Fruit fly (Drosophila melanogaster) whole organism, adult: ENCODE data around the gene Acat1.

Experiments
- CG11617 ChIP-seq: fragments of 200-800 bp; sonication (Bioruptor generic); optimal IDR thresholded peaks from 2 replicates; lab custom pipeline; 2017; ENCODE audit warnings: mild to moderate bottlenecking, missing biosample characterization, missing genetic modification reagents, missing genetic modification characterization
- CG12768 ChIP-seq: fragments of 200-800 bp; sonication (Bioruptor generic); optimal IDR thresholded peaks from 2 replicates; lab custom pipeline; 2017; ENCODE audit warnings: missing biosample characterization, missing genetic modification characterization, mild to moderate bottlenecking, moderate library complexity, missing genetic modification reagents
- CG14711 ChIP-seq: fragments of 200-800 bp; sonication (Bioruptor generic); optimal IDR thresholded peaks from 2 replicates; lab custom pipeline; 2018; ENCODE audit warnings: missing biosample characterization, mild to moderate bottlenecking, missing genetic modification characterization, moderate library complexity
- CG1620 ChIP-seq: fragments of 200-800 bp; sonication (Bioruptor generic); optimal IDR thresholded peaks from 2 replicates; lab custom pipeline; 2016; ENCODE audit warnings: missing biosample characterization, missing genetic modification characterization
- CG33017 ChIP-seq: fragments of 200-800 bp; sonication (Bioruptor generic); optimal IDR thresholded peaks from 2 replicates; lab custom pipeline; 2018; ENCODE audit warnings: missing biosample characterization, mild to moderate bottlenecking, missing genetic modification characterization, moderate library complexity
- CG5204 ChIP-seq: fragments of 200-800 bp; sonication (Bioruptor generic); optimal IDR thresholded peaks from 2 replicates; lab custom pipeline; 2016; ENCODE audit warnings: missing biosample characterization, missing genetic modification characterization
- CG7045 ChIP-seq: fragments of 200-800 bp; sonication (Bioruptor generic); optimal IDR thresholded peaks from 2 replicates; lab custom pipeline; 2017; ENCODE audit warnings: missing biosample characterization, mild to moderate bottlenecking, missing genetic modification characterization
- CG7101 ChIP-seq: fragments of 200-800 bp; sonication (Bioruptor generic); optimal IDR thresholded peaks from 2 replicates; lab custom pipeline; 2018; ENCODE audit warnings: missing biosample characterization, mild to moderate bottlenecking, missing genetic modification characterization, moderate library complexity
- Clk ChIP-seq: fragments of 200-800 bp; sonication (Bioruptor generic); optimal IDR thresholded peaks from 2 replicates; lab custom pipeline; 2017; ENCODE audit warnings: missing biosample characterization, missing genetic modification characterization
- Crg-1 ChIP-seq: fragments of 200-800 bp; sonication (Bioruptor generic); optimal IDR thresholded peaks from 2 replicates; lab custom pipeline; 2016; ENCODE audit warnings: missing biosample characterization, missing genetic modification characterization
- Hr96 ChIP-seq: fragments of 200-800 bp; sonication (Bioruptor generic); optimal IDR thresholded peaks from 2 replicates; lab custom pipeline; 2016; ENCODE audit warnings: missing biosample characterization, missing genetic modification characterization
- Mnt ChIP-seq: fragments of 200-800 bp; sonication (Bioruptor generic); optimal IDR thresholded peaks from 2 replicates; lab custom pipeline; 2016; ENCODE audit warnings: missing biosample characterization, mild to moderate bottlenecking, missing genetic modification characterization
- bab1 ChIP-seq: fragments of 200-800 bp; sonication (Bioruptor generic); optimal IDR thresholded peaks from 3 replicates; lab custom pipeline; 2019; ENCODE audit warnings: missing biosample characterization, mild to moderate bottlenecking, missing genetic modification characterization, moderate library complexity
- cic ChIP-seq: fragments of 200-800 bp; sonication (Bioruptor generic); optimal IDR thresholded peaks from 2 replicates; lab custom pipeline; 2017; ENCODE audit warnings: missing biosample characterization, mild to moderate bottlenecking, missing genetic modification characterization, moderate library complexity
- cnc ChIP-seq, 2 experiments: fragments of >200 bp; optimal IDR thresholded peaks; 2 replicates each; lab custom pipeline; 2017
- kay ChIP-seq: fragments of 200-800 bp; sonication (Bioruptor generic); peaks from one replicate; lab custom pipeline; 2016; ENCODE audit warnings: missing biosample characterization, missing genetic modification characterization, borderline replicate concordance
- ovo ChIP-seq: fragments of 200-800 bp; sonication (Bioruptor generic); optimal IDR thresholded peaks from 2 replicates; lab custom pipeline; 2016; ENCODE audit warnings: missing biosample characterization, missing genetic modification characterization
- pad ChIP-seq: fragments of 200-800 bp; sonication (Bioruptor generic); optimal IDR thresholded peaks from 3 replicates; lab custom pipeline; 2017; ENCODE audit warnings: missing biosample characterization, missing genetic modification characterization, mild to moderate bottlenecking, moderate library complexity, missing genetic modification reagents
- tj ChIP-seq: fragments of 200-800 bp; sonication (Bioruptor generic); optimal IDR thresholded peaks from 3 replicates; lab custom pipeline; 2017; ENCODE audit warnings: missing biosample characterization, mild to moderate bottlenecking, missing genetic modification characterization, moderate library complexity
- toe ChIP-seq: fragments of 200-800 bp; sonication (Bioruptor generic); optimal IDR thresholded peaks from 2 replicates; lab custom pipeline; 2016; ENCODE audit warnings: missing biosample characterization, missing genetic modification characterization

Gene Acat1

DNA sequence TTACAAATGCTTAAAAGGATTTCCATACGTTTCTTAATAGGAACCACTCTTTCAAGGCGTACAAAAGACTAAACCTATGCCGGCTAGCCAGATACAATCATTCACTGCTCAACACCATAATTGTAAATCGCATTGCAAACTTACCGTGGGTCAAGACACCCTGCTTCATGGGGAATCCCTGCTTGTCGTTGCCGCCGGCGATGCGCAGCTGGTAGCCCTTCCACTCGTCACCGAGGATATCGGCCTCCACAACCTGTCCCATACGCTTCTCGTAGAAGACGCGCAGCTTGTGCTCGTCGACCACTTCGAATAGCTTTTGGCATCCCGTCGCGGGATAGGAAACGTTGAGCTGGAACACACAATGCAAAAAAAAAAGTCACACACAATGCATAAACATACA is 12.1 kb upstream of the Acat1 start:
- TF ChIP-seq CG11617 (GFP tag; lab: Kevin White, UChicago) (no peak), ovo (GFP tag; lab: Kevin White, UChicago) (no peak), CG33017 (no peak), Crg-1 (GFP tag; lab: Kevin White, UChicago) (no peak), bab1 (GFP tag; lab: Kevin White, UChicago) (no peak), CG12768 (GFP tag; lab: Kevin White, UChicago) (no peak), CG7101 (no peak), Clk (GFP tag; lab: Kevin White, UChicago) (no peak), pad (no peak), kay (GFP tag; lab: Kevin White, UChicago) (no peak), CG1620 (GFP tag; lab: Kevin White, UChicago) (no peak), cic (GFP tag; lab: Kevin White, UChicago) (no peak), toe (GFP tag; lab: Kevin White, UChicago) (no peak), cnc (optimal IDR thresholded peaks at IDR 0.05; lab: Kevin White, UChicago) (no peak), CG14711 (tag; lab: Kevin White, UChicago) (no peak), CG7045 (GFP tag; lab: Kevin White, UChicago) (no peak), Hr96 (no peak), Mnt (GFP tag; lab: Kevin White, UChicago) (no peak)

DNA sequence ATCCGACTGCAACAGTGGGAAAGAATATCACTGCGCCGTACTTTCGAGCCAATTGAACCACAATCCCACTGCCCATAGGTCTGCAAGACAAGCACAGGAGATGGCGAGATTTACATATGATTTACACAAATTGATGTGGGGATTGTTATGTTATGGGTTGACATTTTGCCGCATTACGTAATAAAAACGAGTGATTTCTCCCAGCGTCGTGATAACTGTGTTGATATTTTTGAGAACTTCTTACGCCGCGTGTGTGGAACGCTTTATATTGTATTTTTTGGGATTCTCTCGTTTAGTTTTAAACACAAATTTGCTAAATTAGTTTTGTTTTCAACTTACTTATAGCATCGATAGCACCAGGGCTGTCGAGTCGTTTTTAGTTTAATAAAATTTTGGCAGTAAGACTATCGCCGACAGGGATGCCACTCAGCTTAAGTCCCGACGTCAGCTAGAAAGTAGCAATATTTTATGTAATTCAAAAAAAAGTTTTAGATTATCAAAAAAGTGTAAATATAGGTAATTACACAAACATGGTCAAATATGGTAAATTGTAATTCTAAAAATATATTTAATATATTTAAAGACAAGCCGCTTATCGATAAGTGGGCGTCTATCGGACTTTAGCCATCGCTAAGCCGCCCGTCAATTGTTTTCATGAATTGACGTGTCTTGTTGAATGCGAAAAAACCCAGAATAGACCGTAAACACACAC is 5.0 kb upstream of the Acat1 start, which contains the start of the genes CG45089, ND-MNLL and p115:
TSS of gene CG45089 (minus strand) at position 388 of the 712 bp plus-strand sequence.
TSS of gene ND-MNLL (minus strand) at position 388 of the 712 bp plus-strand sequence.
TSS of gene p115 (plus strand) at position 621 of the 712 bp plus-strand sequence.
- TF ChIP-seq CG11617 (GFP tag; lab: Kevin White, UChicago): peak; percentile 67
- TF ChIP-seq Mnt (GFP tag; lab: Kevin White, UChicago): peak; percentile 75
- TF ChIP-seq toe (GFP tag; lab: Kevin White, UChicago): peak; percentile 55
- no peak for TF ChIP-seq cnc (optimal IDR thresholded peaks at IDR 0.05; lab: Kevin White, UChicago)
- peak; percentile 42 for TF ChIP-seq ovo (GFP tag; lab: Kevin White, UChicago)
- TF ChIP-seq bab1 (GFP tag; lab: Kevin White, UChicago): peak; percentile 80
- no peak for TF ChIP-seq CG33017
- peak; percentile 32 for TF ChIP-seq Hr96
- TF ChIP-seq tj (GFP tag; lab: Kevin White, UChicago): peak; percentile 61
- peak; percentile 81 for TF ChIP-seq CG1620 (GFP tag; lab: Kevin White, UChicago)
- TF ChIP-seq CG14711 (tag; lab: Kevin White, UChicago): peak; percentile 96
- no peak for TF ChIP-seq kay (GFP tag; lab: Kevin White, UChicago)
- TF ChIP-seq CG12768 (GFP tag; lab: Kevin White, UChicago): no peak
- peak; percentile 11 for TF ChIP-seq CG7045 (GFP tag; lab: Kevin White, UChicago)
- TF ChIP-seq pad: peak; percentile 46
- TF ChIP-seq CG5204 (GFP tag; lab: Kevin White, UChicago): peak; percentile 40
- TF ChIP-seq cic (GFP tag; lab: Kevin White, UChicago): no peak
- peak; percentile 44 for TF ChIP-seq Crg-1 (GFP tag; lab: Kevin White, UChicago)
- no peak for TF ChIP-seq Clk (GFP tag; lab: Kevin White, UChicago)
- TF ChIP-seq CG7101: peak; percentile 76

DNA sequence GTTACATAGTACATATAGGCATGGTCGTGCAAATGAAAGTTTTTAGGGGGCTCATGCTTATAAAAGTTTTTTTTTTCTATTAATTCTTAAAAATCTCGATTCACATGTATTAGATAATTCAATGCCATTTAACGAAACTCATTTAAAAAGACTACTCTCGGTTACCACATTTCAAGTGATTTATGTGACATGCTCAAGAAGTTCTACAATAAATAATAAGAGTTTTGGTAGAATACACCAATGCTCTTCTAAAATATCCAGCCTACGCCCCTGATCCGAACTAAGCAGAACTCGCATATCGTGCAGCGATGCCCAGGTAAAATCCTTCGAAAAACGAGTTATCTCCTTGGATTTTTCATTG is 3.9 kb upstream of the Acat1 start:
- TF ChIP-seq CG33017: no peak
- TF ChIP-seq CG7101: peak; percentile 17
- peak; percentile 17 for TF ChIP-seq CG1620 (GFP tag; lab: Kevin White, UChicago)
- peak; percentile 18 for TF ChIP-seq bab1 (GFP tag; lab: Kevin White, UChicago)
- TF ChIP-seq cnc (optimal IDR thresholded peaks at IDR 0.05; lab: Kevin White, UChicago): no peak
- no peak for TF ChIP-seq ovo (GFP tag; lab: Kevin White, UChicago)

DNA sequence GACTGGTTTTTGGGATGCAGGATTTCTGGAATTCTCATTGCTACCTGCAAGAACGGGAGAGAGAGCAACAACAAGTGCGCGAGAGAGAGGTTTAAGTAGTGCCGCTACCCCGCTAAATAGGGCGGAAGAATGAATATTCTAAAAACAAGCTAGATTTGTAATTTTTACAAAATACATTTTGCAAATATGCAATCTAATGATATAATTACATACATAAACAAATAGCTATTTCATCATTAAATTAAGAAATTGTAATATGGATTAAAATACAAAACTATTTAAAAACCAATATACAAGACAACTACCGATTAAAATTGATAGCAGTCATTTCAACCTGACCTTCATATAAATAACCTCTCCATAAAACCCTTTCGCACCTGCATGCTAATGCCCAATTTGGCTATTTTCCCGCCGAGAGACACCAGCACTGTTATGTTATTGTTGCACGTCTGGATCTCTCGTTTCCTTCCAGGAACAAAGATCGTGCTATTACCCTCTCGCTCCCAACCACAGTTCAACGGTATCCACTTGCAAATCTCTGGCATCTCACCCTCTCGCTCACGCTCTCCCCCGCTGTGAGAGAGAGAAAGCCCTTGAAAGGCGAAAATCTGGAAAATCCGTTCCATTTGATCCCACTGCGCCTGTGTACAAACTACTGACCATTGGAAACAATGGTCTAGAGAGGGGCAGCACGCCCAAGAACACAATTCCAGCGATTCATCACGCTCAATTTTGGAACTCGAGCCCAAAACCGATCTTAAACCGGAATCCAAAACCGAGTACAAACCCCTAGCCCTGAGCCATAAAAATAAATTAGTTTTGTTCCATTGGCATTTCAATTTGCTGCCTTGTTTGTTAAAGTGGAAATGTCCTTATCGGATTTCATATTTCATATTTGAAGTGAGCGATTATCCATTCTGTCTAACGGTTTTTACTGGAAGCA is 3.3 kb upstream of the Acat1 start, which contains the start of gene Nek2:
TSS of gene Nek2 (minus strand) at position 51 of the 943 bp plus-strand sequence.
- TF ChIP-seq cic (GFP tag; lab: Kevin White, UChicago) (no peak), ovo (GFP tag; lab: Kevin White, UChicago) (peak; percentile 42), Clk (GFP tag; lab: Kevin White, UChicago) (no peak), CG14711 (tag; lab: Kevin White, UChicago) (no peak), cnc (optimal IDR thresholded peaks at IDR 0.05; lab: Kevin White, UChicago) (no peak), CG5204 (GFP tag; lab: Kevin White, UChicago) (no peak), CG7101 (no peak), CG1620 (GFP tag; lab: Kevin White, UChicago) (no peak), tj (GFP tag; lab: Kevin White, UChicago) (no peak), bab1 (GFP tag; lab: Kevin White, UChicago) (peak; percentile 34), toe (GFP tag; lab: Kevin White, UChicago) (no peak), pad (peak; percentile 93), CG33017 (no peak), CG12768 (GFP tag; lab: Kevin White, UChicago) (no peak)

DNA sequence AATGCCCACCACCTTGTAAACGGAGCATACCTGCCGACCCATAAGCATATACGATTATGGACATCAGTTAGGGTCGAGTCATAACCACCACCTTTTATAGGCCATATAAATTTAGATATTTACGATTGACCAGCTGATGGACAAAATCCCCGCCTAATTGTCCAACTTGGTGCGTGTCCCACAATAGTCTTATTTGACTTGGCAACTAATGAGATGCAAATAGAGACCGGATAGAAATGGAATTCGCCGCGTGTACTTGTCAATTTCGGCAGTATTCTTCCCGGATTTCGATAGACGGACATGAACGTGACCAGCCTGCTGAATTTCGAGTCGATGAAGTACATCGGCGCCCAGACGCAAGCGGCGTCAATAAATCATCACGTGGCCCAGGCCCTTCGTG is 4.2 kb downstream of the Acat1 start, which contains the start of gene Ir7g:
TSS of gene Ir7g (plus strand) at position 301 of the 400 bp plus-strand sequence.
- TF ChIP-seq cic (GFP tag; lab: Kevin White, UChicago) (no peak), CG33017 (no peak), CG11617 (GFP tag; lab: Kevin White, UChicago) (no peak), kay (GFP tag; lab: Kevin White, UChicago) (no peak), CG14711 (tag; lab: Kevin White, UChicago) (no peak), CG7101 (no peak), Mnt (GFP tag; lab: Kevin White, UChicago) (no peak), Crg-1 (GFP tag; lab: Kevin White, UChicago) (no peak), CG7045 (GFP tag; lab: Kevin White, UChicago) (no peak), toe (GFP tag; lab: Kevin White, UChicago) (no peak), bab1 (GFP tag; lab: Kevin White, UChicago) (no peak), cnc (optimal IDR thresholded peaks at IDR 0.05; lab: Kevin White, UChicago) (no peak), pad (no peak), CG12768 (GFP tag; lab: Kevin White, UChicago) (no peak), ovo (GFP tag; lab: Kevin White, UChicago) (no peak), CG1620 (GFP tag; lab: Kevin White, UChicago) (no peak), Clk (GFP tag; lab: Kevin White, UChicago) (no peak), Hr96 (no peak), CG5204 (GFP tag; lab: Kevin White, UChicago) (no peak), tj (GFP tag; lab: Kevin White, UChicago) (no peak)
